Fruit fly (Drosophila melanogaster) whole organism, embryonic: ENCODE data around the gene pes.

ENCODE experiments used
- Aef1 ChIP-seq: fragments of 200-800 bp; sonication (Bioruptor generic); IDR thresholded peaks from 3 replicates; pipeline ENCODE4 v1.3.6; 2022; ENCODE audit warnings: missing biosample characterization, missing genetic modification characterization
- CG10147 ChIP-seq: fragments of 200-800 bp; sonication (Bioruptor generic); optimal IDR thresholded peaks from 2 replicates; lab custom pipeline; 2019; ENCODE audit warnings: missing biosample characterization, mild to moderate bottlenecking, missing genetic modification characterization, moderate library complexity
- CG10431 ChIP-seq: fragments of 200-800 bp; sonication (Bioruptor generic); optimal IDR thresholded peaks from 3 replicates; lab custom pipeline; 2018; ENCODE audit warnings: missing biosample characterization, mild to moderate bottlenecking, missing genetic modification characterization
- CG11504 ChIP-seq: fragments of 200-800 bp; sonication (Bioruptor generic); optimal IDR thresholded peaks from 3 replicates; lab custom pipeline; 2019; ENCODE audit warnings: missing biosample characterization, mild to moderate bottlenecking, missing genetic modification characterization, moderate library complexity
- CG1233 ChIP-seq: fragments of 200-800 bp; sonication (Bioruptor generic); optimal IDR thresholded peaks from 4 replicates; lab custom pipeline; 2018; ENCODE audit warnings: missing biosample characterization, mild to moderate bottlenecking, missing genetic modification characterization
- CG17568 ChIP-seq: fragments of 200-800 bp; sonication (Bioruptor generic); optimal IDR thresholded peaks from 2 replicates; lab custom pipeline; 2018; ENCODE audit warnings: missing biosample characterization, mild to moderate bottlenecking, missing genetic modification characterization, moderate library complexity
- CG18599 ChIP-seq: fragments of 200-800 bp; sonication (Bioruptor generic); optimal IDR thresholded peaks from 3 replicates; lab custom pipeline; 2017; ENCODE audit warnings: missing biosample characterization, missing genetic modification characterization, mild to moderate bottlenecking, moderate library complexity, missing genetic modification reagents
- CG2678 ChIP-seq: fragments of 200-800 bp; sonication (Bioruptor generic); optimal IDR thresholded peaks from 3 replicates; lab custom pipeline; 2019; ENCODE audit warnings: missing biosample characterization, mild to moderate bottlenecking, missing genetic modification characterization, moderate library complexity
- CG32532 ChIP-seq: fragments of 200-800 bp; sonication (Bioruptor generic); IDR thresholded peaks from 2 replicates; pipeline ENCODE4 v1.3.6; 2022; ENCODE audit warnings: missing biosample characterization, missing genetic modification characterization
- CG3281 ChIP-seq: fragments of 200-800 bp; sonication (Bioruptor generic); optimal IDR thresholded peaks from 3 replicates; lab custom pipeline; 2017; ENCODE audit warnings: missing biosample characterization, mild to moderate bottlenecking, missing genetic modification characterization
- CG3726 ChIP-seq: fragments of 200-800 bp; sonication (Bioruptor generic); IDR thresholded peaks from 3 replicates; pipeline ENCODE4, ENCODE4 v1.3.6; 2022; ENCODE audit warnings: missing biosample characterization, missing genetic modification characterization
- CG7556 ChIP-seq: fragments of 200-800 bp; sonication (Bioruptor generic); optimal IDR thresholded peaks from 2 replicates; lab custom pipeline; 2017; ENCODE audit warnings: missing biosample characterization, mild to moderate bottlenecking, missing genetic modification characterization
- CG7839 ChIP-seq: fragments of 200-800 bp; sonication (Bioruptor generic); optimal IDR thresholded peaks from 3 replicates; lab custom pipeline; 2018; ENCODE audit warnings: missing biosample characterization, mild to moderate bottlenecking, missing genetic modification characterization, moderate library complexity
- CG8290 ChIP-seq, 3 experiments: fragments of 200-800 bp; sonication (Bioruptor generic); optimal IDR thresholded peaks; 2 replicates each; lab custom pipeline; 2016 to 2019; ENCODE audit warnings: missing biosample characterization in 3 of 3, missing genetic modification characterization in 3 of 3, mild to moderate bottlenecking in 2 of 3, moderate library complexity in 1 of 3
- CG9932 ChIP-seq: fragments of 200-800 bp; sonication (Bioruptor generic); IDR thresholded peaks from 2 replicates; pipeline ENCODE4 v1.3.6; 2022; ENCODE audit warnings: missing biosample characterization, missing genetic modification characterization
- Dll ChIP-seq: fragments of 200-800 bp; sonication (Bioruptor generic); IDR thresholded peaks from 4 replicates; pipeline ENCODE4 v1.3.6; 2022; ENCODE audit warnings: missing biosample characterization, missing genetic modification characterization; ENCODE audit not compliant: partially characterized antibody
- Fer3 ChIP-seq: fragments of 200-800 bp; sonication (Bioruptor generic); optimal IDR thresholded peaks from 2 replicates; lab custom pipeline; 2018; ENCODE audit warnings: missing biosample characterization, mild to moderate bottlenecking, missing genetic modification characterization, moderate library complexity
- HLH3B ChIP-seq: fragments of 200-800 bp; sonication (Bioruptor generic); IDR thresholded peaks from 2 replicates; pipeline ENCODE4 v1.3.6; 2022; ENCODE audit warnings: missing biosample characterization, missing genetic modification characterization
- HLHmδ ChIP-seq: fragments of 200-800 bp; sonication (Bioruptor generic); optimal IDR thresholded peaks from 2 replicates; lab custom pipeline; 2018; ENCODE audit warnings: missing biosample characterization, mild to moderate bottlenecking, missing genetic modification characterization, moderate library complexity
- Hsf ChIP-seq: fragments of 200-800 bp; sonication (Bioruptor generic); optimal IDR thresholded peaks from 3 replicates; lab custom pipeline; 2016; ENCODE audit warnings: missing biosample characterization, missing genetic modification characterization
- Meics ChIP-seq: fragments of 200-800 bp; sonication (Bioruptor generic); optimal IDR thresholded peaks from 2 replicates; lab custom pipeline; 2017; ENCODE audit warnings: missing biosample characterization, mild to moderate bottlenecking, missing genetic modification characterization
- Myb ChIP-seq: fragments of 200-800 bp; sonication (Bioruptor generic); optimal IDR thresholded peaks from 2 replicates; lab custom pipeline; 2016; ENCODE audit warnings: missing biosample characterization, missing genetic modification characterization
- NC2β ChIP-seq: fragments of 200-800 bp; sonication (Bioruptor generic); optimal IDR thresholded peaks from 2 replicates; lab custom pipeline; 2016; ENCODE audit warnings: missing biosample characterization, missing genetic modification characterization
- NfI ChIP-seq: fragments of 200-800 bp; sonication (Bioruptor generic); optimal IDR thresholded peaks from 3 replicates; lab custom pipeline; 2018; ENCODE audit warnings: missing biosample characterization, mild to moderate bottlenecking, missing genetic modification characterization, moderate library complexity
- Oaz ChIP-seq: fragments of 200-800 bp; sonication (Bioruptor generic); IDR thresholded peaks from 2 replicates; pipeline ENCODE4 v1.3.6; 2022; ENCODE audit warnings: missing biosample characterization, missing genetic modification characterization
- Oli ChIP-seq: fragments of 200-800 bp; sonication (Bioruptor generic); optimal IDR thresholded peaks from 2 replicates; lab custom pipeline; 2018; ENCODE audit warnings: missing biosample characterization, mild to moderate bottlenecking, missing genetic modification characterization, moderate library complexity
- Rfx ChIP-seq: fragments of 200-800 bp; sonication (Bioruptor generic); IDR thresholded peaks from 2 replicates; pipeline ENCODE4 v1.3.6; 2022; ENCODE audit warnings: missing biosample characterization, missing genetic modification characterization
- Xrp1 ChIP-seq: fragments of 200-800 bp; sonication (Bioruptor generic); IDR thresholded peaks from 2 replicates; pipeline ENCODE4 v1.3.6; 2022; ENCODE audit warnings: missing biosample characterization, missing genetic modification characterization
- chm ChIP-seq: fragments of 200-800 bp; sonication (Bioruptor generic); IDR thresholded peaks from 2 replicates; pipeline ENCODE4 v1.3.6; 2022; ENCODE audit warnings: missing biosample characterization, missing genetic modification characterization
- dm ChIP-seq: fragments of 200-800 bp; sonication (Bioruptor generic); optimal IDR thresholded peaks from 3 replicates; lab custom pipeline; 2016; ENCODE audit warnings: missing biosample characterization, missing genetic modification characterization
- dmrt99B ChIP-seq: fragments of 200-800 bp; sonication (Bioruptor generic); optimal IDR thresholded peaks from 2 replicates; lab custom pipeline; 2018; ENCODE audit warnings: missing biosample characterization, mild to moderate bottlenecking, missing genetic modification characterization, moderate library complexity
- dysf ChIP-seq: fragments of 200-800 bp; sonication (Bioruptor generic); IDR thresholded peaks from 3 replicates; pipeline ENCODE4 v1.3.6; 2022; ENCODE audit warnings: missing biosample characterization, missing genetic modification characterization
- gem ChIP-seq: fragments of 200-800 bp; sonication (Bioruptor generic); optimal IDR thresholded peaks from 2 replicates; lab custom pipeline; 2019; ENCODE audit warnings: missing biosample characterization, mild to moderate bottlenecking, missing genetic modification characterization, moderate library complexity
- grau ChIP-seq: fragments of 200-800 bp; optimal IDR thresholded peaks from 3 replicates; lab custom pipeline; 2019; ENCODE audit warnings: missing biosample characterization, mild to moderate bottlenecking, missing genetic modification characterization, moderate library complexity
- hkb ChIP-seq, 2 experiments: fragments of 200-800 bp in 1 of 2; fragments of >200 bp in 1 of 2; sonication (Bioruptor generic) in 1 of 2; IDR thresholded peaks in 1 of 2; optimal IDR thresholded peaks in 1 of 2; 2 replicates each; pipeline versions ENCODE4 v1.3.6 to Lab custom; 2017 to 2022; ENCODE audit warnings: missing biosample characterization in 1 of 2, missing genetic modification characterization in 1 of 2
- insv ChIP-seq, 2 experiments: fragments of 200-800 bp; sonication (Bioruptor generic); optimal IDR thresholded peaks; 3 replicates each; lab custom pipeline; 2016 to 2018; ENCODE audit warnings: missing biosample characterization in 2 of 2, missing genetic modification characterization in 2 of 2
- jing ChIP-seq: fragments of 200-800 bp; sonication (Bioruptor generic); optimal IDR thresholded peaks from 2 replicates; lab custom pipeline; 2018; ENCODE audit warnings: missing biosample characterization, mild to moderate bottlenecking, missing genetic modification characterization
- lbe ChIP-seq: fragments of 200-800 bp; sonication (Bioruptor generic); optimal IDR thresholded peaks from 2 replicates; lab custom pipeline; 2016; ENCODE audit warnings: missing biosample characterization, mild to moderate bottlenecking, missing genetic modification characterization
- lmd ChIP-seq: fragments of 200-800 bp; sonication (Bioruptor generic); IDR thresholded peaks from 2 replicates; pipeline ENCODE4 v1.3.6; 2022; ENCODE audit warnings: missing biosample characterization, missing genetic modification characterization
- luna ChIP-seq: fragments of 200-800 bp; sonication (Bioruptor generic); optimal IDR thresholded peaks from 2 replicates; lab custom pipeline; 2016; ENCODE audit warnings: missing biosample characterization, missing genetic modification characterization
- row ChIP-seq: fragments of 200-800 bp; sonication (Bioruptor generic); IDR thresholded peaks from 3 replicates; pipeline ENCODE4 v1.3.6; 2022; ENCODE audit warnings: missing biosample characterization, missing genetic modification characterization
- scrt ChIP-seq: fragments of 200-800 bp; sonication (Bioruptor generic); optimal IDR thresholded peaks from 2 replicates; lab custom pipeline; 2018; ENCODE audit warnings: missing biosample characterization, mild to moderate bottlenecking, missing genetic modification characterization, moderate library complexity
- so ChIP-seq: fragments of 200-800 bp; sonication (Bioruptor generic); IDR thresholded peaks from 3 replicates; pipeline ENCODE4 v1.3.6; 2022; ENCODE audit warnings: missing biosample characterization, missing genetic modification characterization
- ssp ChIP-seq: fragments of 200-800 bp; sonication (Bioruptor generic); IDR thresholded peaks from 2 replicates; pipeline ENCODE4 v1.3.6; 2022; ENCODE audit warnings: missing biosample characterization, missing genetic modification characterization
- tgo ChIP-seq: fragments of 200-800 bp; sonication (Bioruptor generic); IDR thresholded peaks from 3 replicates; pipeline ENCODE4 v1.3.6; 2022; ENCODE audit warnings: missing biosample characterization, missing genetic modification characterization
- twi ChIP-seq: fragments of 200-800 bp; optimal IDR thresholded peaks from 2 replicates; lab custom pipeline; 2019; ENCODE audit warnings: missing biosample characterization, mild to moderate bottlenecking, missing genetic modification characterization, moderate library complexity
- unpg ChIP-seq: fragments of 200-800 bp; sonication (Bioruptor generic); optimal IDR thresholded peaks from 3 replicates; lab custom pipeline; 2018; ENCODE audit warnings: missing biosample characterization, mild to moderate bottlenecking, missing genetic modification characterization, moderate library complexity
- vvl ChIP-seq: fragments of 200-800 bp; sonication (Bioruptor generic); IDR thresholded peaks from 2 replicates; pipeline ENCODE4 v1.3.6; 2022; ENCODE audit warnings: missing biosample characterization, missing genetic modification characterization
- z ChIP-seq: fragments of 200-800 bp; sonication (Bioruptor generic); IDR thresholded peaks from 3 replicates; pipeline ENCODE4 v1.3.6; 2022; ENCODE audit warnings: missing biosample characterization, missing genetic modification characterization
- zfh1 ChIP-seq: fragments of 200-800 bp; sonication (Bioruptor generic); IDR thresholded peaks from 3 replicates; pipeline ENCODE4 v1.3.6; 2022; ENCODE audit warnings: missing biosample characterization, missing genetic modification characterization

Gene pes

DNA sequence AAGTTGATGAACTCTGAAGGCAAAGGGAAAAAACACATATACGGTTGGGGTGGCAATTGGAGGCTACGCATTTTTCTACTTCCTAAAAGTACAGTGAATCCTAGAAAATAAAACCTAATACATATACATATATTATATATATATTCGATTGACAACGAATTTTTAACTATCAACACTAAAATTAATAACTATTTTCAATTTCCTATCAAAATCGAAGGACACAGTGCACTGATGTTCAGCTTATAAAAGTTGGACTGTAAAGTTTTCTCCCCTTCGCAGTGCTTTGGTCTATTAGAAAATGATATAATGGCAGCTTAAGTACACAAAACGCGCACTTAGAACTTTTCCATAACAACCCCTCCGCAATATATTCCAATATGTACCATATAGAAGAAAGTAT is 31.1 kb downstream of the pes start:
- TF ChIP-seq scrt (GFP tag; lab: Kevin White, UChicago), result peak; percentile 2
- TF ChIP-seq NfI (GFP tag; lab: Kevin White, UChicago), result peak; percentile 5
- TF ChIP-seq HLH3B, result no peak
- no peak for TF ChIP-seq Dll
- no peak for TF ChIP-seq Xrp1 (GFP tag; lab: Robert Waterston, UW)
- TF ChIP-seq dm, result no peak
- TF ChIP-seq Hsf (GFP tag; lab: Kevin White, UChicago), result no peak
- TF ChIP-seq CG9932 (GFP tag; lab: Robert Waterston, UW), result 0 out of 2 replicates have a peak, but pooled peaks have one; percentile 24
- TF ChIP-seq row (GFP tag; lab: Robert Waterston, UW), result peak; percentile 37; the same call in 2 of the 3 replicates
- no peak for TF ChIP-seq CG10431 (GFP tag; lab: Kevin White, UChicago)
- peak; percentile 22 for TF ChIP-seq Fer3 (tag; lab: Kevin White, UChicago)
- no peak for TF ChIP-seq CG1233
- TF ChIP-seq CG18599 (GFP tag; lab: Kevin White, UChicago), result peak; percentile 22
- TF ChIP-seq CG8290 (GFP tag; optimal IDR thresholded peaks at IDR 0.05; lab: Kevin White, UChicago), result no peak
- no peak for TF ChIP-seq CG8290 (tag; optimal IDR thresholded peaks at IDR 0.05; lab: Kevin White, UChicago)
- TF ChIP-seq luna (GFP tag; lab: Kevin White, UChicago), result no peak
- TF ChIP-seq CG3281 (GFP tag; lab: Kevin White, UChicago), result peak; percentile 1
- no peak for TF ChIP-seq vvl (GFP tag; lab: Robert Waterston, UW)
- TF ChIP-seq insv (GFP tag; optimal IDR thresholded peaks at IDR 0.05; lab: Kevin White, UChicago), result no peak
- no peak for TF ChIP-seq CG3726
- TF ChIP-seq Aef1 (GFP tag; lab: Robert Waterston, UW), result no peak
- peak; percentile 22; the same call in 1 of the 2 replicates for TF ChIP-seq CG32532
- TF ChIP-seq lbe (GFP tag; lab: Kevin White, UChicago), result no peak
- TF ChIP-seq z, result no peak
- TF ChIP-seq CG11504 (tag; lab: Kevin White, UChicago), result peak; percentile 25
- TF ChIP-seq CG10147 (GFP tag; lab: Kevin White, UChicago), result peak; percentile 4
- TF ChIP-seq CG17568, result no peak
- TF ChIP-seq Oli (tag; lab: Kevin White, UChicago), result no peak
- no peak for TF ChIP-seq Myb (GFP tag; lab: Kevin White, UChicago)
- TF ChIP-seq dmrt99B (tag; lab: Kevin White, UChicago), result peak; percentile 25
- peak; percentile 20 for TF ChIP-seq CG7839
- peak; percentile 9 for TF ChIP-seq CG7556 (GFP tag; lab: Kevin White, UChicago)
- TF ChIP-seq ssp (GFP tag; lab: Robert Waterston, UW), result no peak
- no peak for TF ChIP-seq so (GFP tag; lab: Robert Waterston, UW)
- no peak for TF ChIP-seq zfh1 (GFP tag; lab: Robert Waterston, UW)
- TF ChIP-seq chm (GFP tag; lab: Robert Waterston, UW), result no peak
- TF ChIP-seq gem (tag; lab: Kevin White, UChicago), result peak; percentile 16
- TF ChIP-seq jing (GFP tag; lab: Kevin White, UChicago), result no peak
- no peak for TF ChIP-seq NC2β
- TF ChIP-seq grau, result peak; percentile 76
- TF ChIP-seq CG2678 (tag; lab: Kevin White, UChicago), result peak; percentile 38
- peak; percentile 48 for TF ChIP-seq Meics (GFP tag; lab: Kevin White, UChicago)
- peak; percentile 22; the same call in 2 of the 3 replicates for TF ChIP-seq tgo (GFP tag; lab: Robert Waterston, UW)
- TF ChIP-seq dysf (GFP tag; lab: Robert Waterston, UW), result peak; percentile 40; the same call in 1 of the 3 replicates
- TF ChIP-seq hkb (optimal IDR thresholded peaks at IDR 0.05; lab: Kevin White, UChicago), result no peak
- no peak; the same call in 1 of the 2 replicates for TF ChIP-seq hkb (GFP tag; IDR thresholded peaks at IDR 0.05; lab: Robert Waterston, UW)
- no peak for TF ChIP-seq twi
- TF ChIP-seq lmd (GFP tag; lab: Robert Waterston, UW), result peak; percentile 14; the same call in 1 of the 2 replicates
- no peak for TF ChIP-seq Oaz
- peak; percentile 36; the same call in 1 of the 2 replicates for TF ChIP-seq Rfx (GFP tag; lab: Robert Waterston, UW)
- peak; percentile 3 for TF ChIP-seq unpg (GFP tag; lab: Kevin White, UChicago)
- TF ChIP-seq HLHmδ (GFP tag; lab: Kevin White, UChicago), result no peak
